Worm (Caenorhabditis elegans) whole organism, L1 larva: ENCODE data around the gene rha-1.

Source experiments
- C04F5.9 ChIP-seq: sonication (generic microtip); optimal IDR thresholded peaks from 2 replicates; lab custom pipeline; 2016; ENCODE audit warnings: missing genetic modification characterization, missing compliant biosample characterization
- C16A3.4 ChIP-seq: fragments of 150-350 bp; optimal IDR thresholded peaks from 2 replicates; lab custom pipeline; 2014; ENCODE audit warnings: missing biosample characterization, missing genetic modification characterization
- C34B4.2 ChIP-seq: sonication (generic microtip); optimal IDR thresholded peaks from 2 replicates; lab custom pipeline; 2017; ENCODE audit warnings: mild to moderate bottlenecking, missing genetic modification characterization, missing compliant biosample characterization
- Y116A8C.19 ChIP-seq: sonication (generic microtip); optimal IDR thresholded peaks from 2 replicates; lab custom pipeline; 2016; ENCODE audit warnings: missing compliant biosample characterization, missing genetic modification characterization, borderline replicate concordance
- aly-2 ChIP-seq: fragments of 150-350 bp; optimal IDR thresholded peaks from 2 replicates; lab custom pipeline; 2014; ENCODE audit warnings: missing biosample characterization, missing genetic modification characterization
- blmp-1 ChIP-seq: fragments of 150-350 bp; optimal IDR thresholded peaks from 2 replicates; lab custom pipeline; 2014; ENCODE audit warnings: missing biosample characterization, missing genetic modification characterization
- ceh-90 ChIP-seq: sonication (generic microtip); optimal IDR thresholded peaks from 2 replicates; lab custom pipeline; 2016; ENCODE audit warnings: missing genetic modification characterization, missing compliant biosample characterization
- ces-1 ChIP-seq: fragments of 150-350 bp; optimal IDR thresholded peaks from 2 replicates; lab custom pipeline; 2014; ENCODE audit warnings: missing biosample characterization, missing genetic modification reagents, missing genetic modification characterization
- dpl-1 ChIP-seq, 3 experiments: fragments of 150-350 bp in 2 of 3; sonication (generic microtip) in 1 of 3; optimal IDR thresholded peaks; 2 replicates each; lab custom pipeline; 2014 to 2017; ENCODE audit warnings: missing biosample characterization in 3 of 3, missing genetic modification characterization in 3 of 3, missing genetic modification reagents in 3 of 3
- dsc-1 ChIP-seq: sonication (generic microtip); optimal IDR thresholded peaks from 2 replicates; lab custom pipeline; 2016; ENCODE audit warnings: mild to moderate bottlenecking, missing genetic modification characterization, missing compliant biosample characterization
- efl-1 ChIP-seq, 4 experiments: fragments of 150-350 bp; optimal IDR thresholded peaks in 3 of 4; peaks in 1 of 4; 1 replicate in 1 of 4; 2 replicates in 3 of 4; lab custom pipeline; 2014; ENCODE audit warnings: missing biosample characterization in 2 of 4, missing genetic modification characterization in 2 of 4, missing genetic modification reagents in 2 of 4
- efl-3 ChIP-seq: fragments of 200-800 bp; sonication (Bioruptor generic); optimal IDR thresholded peaks from 2 replicates; lab custom pipeline; 2018; ENCODE audit warnings: mild to moderate bottlenecking, missing genetic modification characterization, missing compliant biosample characterization
- egl-27 ChIP-seq, 2 experiments: fragments of 150-350 bp in 1 of 2; sonication (generic microtip); optimal IDR thresholded peaks; 3 replicates each; lab custom pipeline; 2017 to 2018; ENCODE audit warnings: missing biosample characterization in 2 of 2, missing genetic modification characterization in 2 of 2, missing genetic modification reagents in 2 of 2
- elt-2 ChIP-seq: sonication (generic microtip); optimal IDR thresholded peaks from 2 replicates; lab custom pipeline; 2016; ENCODE audit warnings: missing genetic modification characterization, mild to moderate bottlenecking, inconsistent platforms, missing compliant biosample characterization, missing genetic modification reagents
- fkh-10 ChIP-seq: sonication (generic microtip); optimal IDR thresholded peaks from 2 replicates; lab custom pipeline; 2017; ENCODE audit warnings: missing biosample characterization, missing genetic modification reagents, missing genetic modification characterization
- fkh-4 ChIP-seq: sonication (generic microtip); optimal IDR thresholded peaks from 2 replicates; lab custom pipeline; 2016; ENCODE audit warnings: missing compliant biosample characterization, missing genetic modification characterization, borderline replicate concordance
- fkh-8 ChIP-seq: sonication (generic microtip); optimal IDR thresholded peaks from 2 replicates; lab custom pipeline; 2016; ENCODE audit warnings: mild to moderate bottlenecking, missing genetic modification characterization, missing compliant biosample characterization
- fos-1 ChIP-seq: fragments of 150-350 bp; optimal IDR thresholded peaks from 2 replicates; lab custom pipeline; 2014; ENCODE audit warnings: missing biosample characterization, missing genetic modification characterization
- hpl-2 ChIP-seq: fragments of 150-350 bp; optimal IDR thresholded peaks from 2 replicates; lab custom pipeline; 2014; ENCODE audit warnings: missing biosample characterization, missing genetic modification reagents, missing genetic modification characterization
- isw-1 ChIP-seq: fragments of 200-800 bp; sonication (Bioruptor generic); IDR thresholded peaks from 2 replicates; pipeline ENCODE4 v1.3.6; 2022; ENCODE audit warnings: missing genetic modification characterization, missing compliant biosample characterization
- lin-13 ChIP-seq: fragments of 150-350 bp; optimal IDR thresholded peaks from 2 replicates; lab custom pipeline; 2014; ENCODE audit warnings: missing biosample characterization, missing genetic modification reagents, missing genetic modification characterization
- lin-14 ChIP-seq: fragments of 200-800 bp; sonication (Bioruptor generic); optimal IDR thresholded peaks from 2 replicates; lab custom pipeline; 2018; ENCODE audit warnings: mild to moderate bottlenecking, missing genetic modification characterization, moderate library complexity, missing compliant biosample characterization
- lir-3 ChIP-seq: sonication (generic microtip); optimal IDR thresholded peaks from 2 replicates; lab custom pipeline; 2016; ENCODE audit warnings: mild to moderate bottlenecking, missing genetic modification characterization, moderate library complexity, missing compliant biosample characterization; ENCODE audit not compliant: poor library complexity
- lsy-2 ChIP-seq, 2 experiments: fragments of 150-350 bp; optimal IDR thresholded peaks; 2 replicates each; lab custom pipeline; 2014; ENCODE audit warnings: missing biosample characterization in 2 of 2, missing genetic modification characterization in 2 of 2
- mab-9 ChIP-seq: fragments of 200-800 bp; sonication (Bioruptor generic); IDR thresholded peaks from 2 replicates; pipeline ENCODE4 v1.3.6; 2022; ENCODE audit warnings: missing genetic modification reagents, missing genetic modification characterization, missing compliant biosample characterization
- mdl-1 ChIP-seq, 2 experiments: fragments of 150-350 bp; optimal IDR thresholded peaks; 2 replicates each; lab custom pipeline; 2014 to 2017; ENCODE audit warnings: missing biosample characterization in 2 of 2, missing genetic modification characterization in 2 of 2, inconsistent platforms in 1 of 2
- nhr-12 ChIP-seq: sonication (generic microtip); optimal IDR thresholded peaks from 2 replicates; lab custom pipeline; 2017; ENCODE audit warnings: missing biosample characterization, missing genetic modification characterization
- nhr-71 ChIP-seq: sonication (generic microtip); optimal IDR thresholded peaks from 2 replicates; lab custom pipeline; 2016; ENCODE audit warnings: mild to moderate bottlenecking, missing genetic modification characterization, moderate library complexity, missing compliant biosample characterization
- nhr-76 ChIP-seq: sonication (generic microtip); optimal IDR thresholded peaks from 2 replicates; lab custom pipeline; 2017; ENCODE audit warnings: missing biosample characterization, missing genetic modification characterization
- nhr-84 ChIP-seq: sonication (generic microtip); optimal IDR thresholded peaks from 2 replicates; lab custom pipeline; 2017; ENCODE audit warnings: missing biosample characterization, missing genetic modification characterization
- nhr-85 ChIP-seq: sonication (generic microtip); peaks from one replicate; lab custom pipeline; 2016; ENCODE audit warnings: missing genetic modification characterization, inconsistent platforms, missing compliant biosample characterization
- pax-3 ChIP-seq: fragments of 200-800 bp; sonication (Bioruptor generic); optimal IDR thresholded peaks from 2 replicates; lab custom pipeline; 2018; ENCODE audit warnings: mild to moderate bottlenecking, missing genetic modification characterization, moderate library complexity, missing compliant biosample characterization
- pqm-1 ChIP-seq: sonication (generic microtip); optimal IDR thresholded peaks from 3 replicates; lab custom pipeline; 2017; ENCODE audit warnings: missing biosample characterization, missing genetic modification characterization
- rnt-1 ChIP-seq: sonication (generic microtip); optimal IDR thresholded peaks from 2 replicates; lab custom pipeline; 2016; ENCODE audit warnings: mild to moderate bottlenecking, missing genetic modification characterization, moderate library complexity, missing compliant biosample characterization
- sox-4 ChIP-seq: sonication (generic microtip); optimal IDR thresholded peaks from 2 replicates; lab custom pipeline; 2016; ENCODE audit warnings: missing genetic modification characterization, missing compliant biosample characterization
- sptf-1 ChIP-seq: fragments of 150-350 bp; optimal IDR thresholded peaks from 2 replicates; lab custom pipeline; 2014; ENCODE audit warnings: missing biosample characterization, missing genetic modification characterization
- unc-62 ChIP-seq: fragments of 150-350 bp; optimal IDR thresholded peaks from 2 replicates; lab custom pipeline; 2014; ENCODE audit warnings: missing biosample characterization, missing genetic modification reagents, missing genetic modification characterization
- unc-86 ChIP-seq: sonication (generic microtip); optimal IDR thresholded peaks from 2 replicates; lab custom pipeline; 2016; ENCODE audit warnings: missing genetic modification characterization, missing compliant biosample characterization
- vab-15 ChIP-seq: sonication (generic microtip); optimal IDR thresholded peaks from 2 replicates; lab custom pipeline; 2017; ENCODE audit warnings: missing genotype, mild to moderate bottlenecking, missing genetic modification characterization, missing compliant biosample characterization
- xbp-1 ChIP-seq: sonication (generic microtip); optimal IDR thresholded peaks from 2 replicates; lab custom pipeline; 2016; ENCODE audit warnings: missing genetic modification characterization, missing compliant biosample characterization
- zag-1 ChIP-seq: fragments of 150-350 bp; optimal IDR thresholded peaks from 2 replicates; lab custom pipeline; 2014; ENCODE audit warnings: missing biosample characterization, missing genetic modification characterization
- ztf-4 ChIP-seq: fragments of 150-350 bp; optimal IDR thresholded peaks from 2 replicates; lab custom pipeline; 2014; ENCODE audit warnings: missing biosample characterization, missing genetic modification characterization

rha-1 gene

ce11 chrII:8914654-8915053, 31.2 kb upstream of the rha-1 start:
- TF ChIP-seq elt-2 (peak; percentile 10), lin-14 (GFP tag; lab: Kevin White, UChicago) (peak; percentile 37), C16A3.4 (tag; lab: Kevin White, UChicago) (no peak), fkh-8 (tag; lab: Kevin White, UChicago) (peak; percentile 6)

- peak; percentile 50 for TF ChIP-seq nhr-71 (tag; lab: Kevin White, UChicago)
- peak; percentile 35 for TF ChIP-seq pax-3
- peak; percentile 70 for TF ChIP-seq fkh-8 (tag; lab: Kevin White, UChicago)
- no peak for TF ChIP-seq Y116A8C.19 (tag; lab: Kevin White, UChicago)
- no peak for TF ChIP-seq nhr-12 (tag; lab: Kevin White, UChicago)
- peak; percentile 18 for TF ChIP-seq sox-4
- peak; percentile 37 for TF ChIP-seq blmp-1 (tag; lab: Kevin White, UChicago)
- no peak for TF ChIP-seq C04F5.9 (tag; lab: Kevin White, UChicago)
- TF ChIP-seq C16A3.4 (tag; lab: Kevin White, UChicago), result no peak
- TF ChIP-seq dsc-1 (tag; lab: Kevin White, UChicago), result peak; percentile 83
- TF ChIP-seq egl-27 (tag; optimal IDR thresholded peaks at IDR 0.05; lab: Kevin White, UChicago), result no peak
Observed at ce11 chrII:8912523-8913017, 29.1 kb upstream of the rha-1 start.

ce11 chrII:8911929-8912328, 28.5 kb upstream of the rha-1 start, which contains the start of gene B0457.4:
TSS of gene B0457.4 (minus strand) at chrII:8912029.
- no peak for TF ChIP-seq fkh-10

ce11 chrII:8903871-8904270, 20.4 kb upstream of the rha-1 start:
- no peak for TF ChIP-seq rnt-1
- no peak for TF ChIP-seq fos-1 (tag; lab: Kevin White, UChicago)
- no peak for TF ChIP-seq lir-3 (tag; lab: Kevin White, UChicago)
- no peak for TF ChIP-seq mdl-1 (tag; optimal IDR thresholded peaks at IDR 0.05; lab: Kevin White, UChicago)
- TF ChIP-seq zag-1 (tag; lab: Kevin White, UChicago), result no peak

- TF ChIP-seq nhr-76 (tag; lab: Kevin White, UChicago), result no peak
- no peak for TF ChIP-seq ces-1 (GFP tag; lab: Kevin White, UChicago)
- TF ChIP-seq ztf-4 (tag; lab: Kevin White, UChicago), result no peak
- TF ChIP-seq nhr-85 (tag; lab: Kevin White, UChicago), result no peak
- TF ChIP-seq xbp-1, result no peak
- TF ChIP-seq vab-15, result no peak
- no peak for TF ChIP-seq hpl-2 (GFP tag; lab: Kevin White, UChicago)
- no peak for TF ChIP-seq pqm-1 (tag; lab: Kevin White, UChicago)
- no peak for TF ChIP-seq efl-3 (GFP tag; lab: Kevin White, UChicago)
- no peak for TF ChIP-seq C34B4.2 (tag; lab: Kevin White, UChicago)
- TF ChIP-seq fos-1 (tag; lab: Kevin White, UChicago), result no peak
- no peak for TF ChIP-seq unc-62
- no peak for TF ChIP-seq C04F5.9 (tag; lab: Kevin White, UChicago)
- TF ChIP-seq sptf-1 (tag; lab: Kevin White, UChicago), result no peak
Observed at ce11 chrII:8899357-8899748, 15.9 kb upstream of the rha-1 start.

ce11 chrII:8898582-8899356, 15.3 kb upstream of the rha-1 start:
- no peak for TF ChIP-seq isw-1 (GFP tag; lab: Robert Waterston, UW)
- TF ChIP-seq blmp-1 (tag; lab: Kevin White, UChicago), result no peak
- no peak for TF ChIP-seq lsy-2 (tag; optimal IDR thresholded peaks at IDR 0.05; lab: Kevin White, UChicago)
- no peak for TF ChIP-seq mab-9
- no peak for TF ChIP-seq unc-86
- no peak for TF ChIP-seq nhr-76 (tag; lab: Kevin White, UChicago)
- no peak for TF ChIP-seq lin-13 (GFP tag; lab: Kevin White, UChicago)
- TF ChIP-seq dpl-1 (GFP tag; optimal IDR thresholded peaks at IDR 0.05; lab: Kevin White, UChicago), result no peak
- TF ChIP-seq fkh-4 (tag; lab: Kevin White, UChicago), result no peak
- TF ChIP-seq aly-2 (tag; lab: Kevin White, UChicago), result no peak
- TF ChIP-seq nhr-84 (tag; lab: Kevin White, UChicago), result no peak
- no peak for TF ChIP-seq pax-3
- TF ChIP-seq fkh-10, result no peak
- no peak for TF ChIP-seq ceh-90 (tag; lab: Kevin White, UChicago)
- no peak for TF ChIP-seq efl-1 (optimal IDR thresholded peaks at IDR 0.05; lab: Kevin White, UChicago)
- TF ChIP-seq efl-1 (GFP tag; optimal IDR thresholded peaks at IDR 0.05 in 1 of 2; lab: Kevin White, UChicago), result no peak
